Fruit fly (Drosophila melanogaster): ENCODE results near the gene gammaCOP.

gammaCOP gene

dm6 chr3R:31604409-31605116 lies 32.6 kb downstream of the gammaCOP start:
- TF ChIP-seq psq (optimal IDR thresholded peaks at IDR 0.05) (no peak), pan (optimal IDR thresholded peaks at IDR 0.05) (no peak), CG8478 (optimal IDR thresholded peaks at IDR 0.05) (no peak), usp (GFP tag; optimal IDR thresholded peaks at IDR 0.05) (no peak), EcR (GFP tag; optimal IDR thresholded peaks at IDR 0.05) (no peak)

dm6 chr3R:31605117-31605432 lies 33.1 kb downstream of the gammaCOP start:
- no peak for TF ChIP-seq CG8478 (optimal IDR thresholded peaks at IDR 0.05)
- TF ChIP-seq pan (optimal IDR thresholded peaks at IDR 0.05): no peak
- TF ChIP-seq psq (optimal IDR thresholded peaks at IDR 0.05): no peak
- TF ChIP-seq Dll (optimal IDR thresholded peaks at IDR 0.05): no peak
- TF ChIP-seq usp (GFP tag; optimal IDR thresholded peaks at IDR 0.05): no peak
- TF ChIP-seq EcR (GFP tag; optimal IDR thresholded peaks at IDR 0.05): no peak

- TF ChIP-seq pan (optimal IDR thresholded peaks at IDR 0.05) (no peak), EcR (GFP tag; optimal IDR thresholded peaks at IDR 0.05) (no peak), psq (optimal IDR thresholded peaks at IDR 0.05) (no peak), usp (GFP tag; optimal IDR thresholded peaks at IDR 0.05) (no peak), CG8478 (optimal IDR thresholded peaks at IDR 0.05) (no peak), Dll (optimal IDR thresholded peaks at IDR 0.05) (no peak)
Observed at dm6 chr3R:31605790-31606189, 33.8 kb downstream of the gammaCOP start.

dm6 chr3R:31606242-31607143 lies 34.5 kb downstream of the gammaCOP start:
- TF ChIP-seq psq (optimal IDR thresholded peaks at IDR 0.05) (no peak), Dll (optimal IDR thresholded peaks at IDR 0.05) (no peak), usp (GFP tag; optimal IDR thresholded peaks at IDR 0.05) (no peak)

- TF ChIP-seq Dll (optimal IDR thresholded peaks at IDR 0.05) (no peak), EcR (GFP tag; optimal IDR thresholded peaks at IDR 0.05) (no peak), usp (GFP tag; optimal IDR thresholded peaks at IDR 0.05) (no peak)
Observed at dm6 chr3R:31607287-31607849, 35.4 kb downstream of the gammaCOP start.

- TF ChIP-seq Dll (optimal IDR thresholded peaks at IDR 0.05): no peak
- TF ChIP-seq pan (optimal IDR thresholded peaks at IDR 0.05): no peak
- no peak for TF ChIP-seq usp (GFP tag; optimal IDR thresholded peaks at IDR 0.05)
- TF ChIP-seq psq (optimal IDR thresholded peaks at IDR 0.05): no peak
Observed at dm6 chr3R:31608030-31608429, 36.1 kb downstream of the gammaCOP start.

dm6 chr3R:31608438-31609188 lies 36.7 kb downstream of the gammaCOP start:
- no peak for TF ChIP-seq EcR (GFP tag; optimal IDR thresholded peaks at IDR 0.05)
- peak; percentile 46 for TF ChIP-seq CG8478 (optimal IDR thresholded peaks at IDR 0.05)
- TF ChIP-seq usp (GFP tag; optimal IDR thresholded peaks at IDR 0.05): no peak
- no peak for TF ChIP-seq Dll (optimal IDR thresholded peaks at IDR 0.05)

dm6 chr3R:31609413-31610054 lies 37.6 kb downstream of the gammaCOP start:
- TF ChIP-seq EcR (GFP tag; optimal IDR thresholded peaks at IDR 0.05) (no peak), usp (GFP tag; optimal IDR thresholded peaks at IDR 0.05) (no peak), psq (optimal IDR thresholded peaks at IDR 0.05) (no peak), pan (optimal IDR thresholded peaks at IDR 0.05) (no peak), CG8478 (optimal IDR thresholded peaks at IDR 0.05) (no peak), Dll (optimal IDR thresholded peaks at IDR 0.05) (no peak)

- TF ChIP-seq psq (optimal IDR thresholded peaks at IDR 0.05): no peak
- TF ChIP-seq CG8478 (optimal IDR thresholded peaks at IDR 0.05): no peak
- TF ChIP-seq EcR (GFP tag; optimal IDR thresholded peaks at IDR 0.05): no peak
- no peak for TF ChIP-seq pan (optimal IDR thresholded peaks at IDR 0.05)
- TF ChIP-seq Dll (optimal IDR thresholded peaks at IDR 0.05): no peak
- no peak for TF ChIP-seq usp (GFP tag; optimal IDR thresholded peaks at IDR 0.05)
Observed at dm6 chr3R:31610639-31611594, 39.0 kb downstream of the gammaCOP start, which contains the start of gene Med. Gene Med, plus strand, starts transcription at chr3R:31611046.

dm6 chr3R:31612564-31612963 lies 40.6 kb downstream of the gammaCOP start, which contains the start of gene CycG:
Gene CycG, minus strand, starts transcription at chr3R:31612664.
- TF ChIP-seq psq (optimal IDR thresholded peaks at IDR 0.05) (no peak), CG8478 (optimal IDR thresholded peaks at IDR 0.05) (no peak), Dll (optimal IDR thresholded peaks at IDR 0.05) (no peak), EcR (GFP tag; optimal IDR thresholded peaks at IDR 0.05) (no peak), usp (GFP tag; optimal IDR thresholded peaks at IDR 0.05) (no peak), pan (optimal IDR thresholded peaks at IDR 0.05) (no peak)

Measured in whole organism.